Fruit fly (Drosophila melanogaster) Kc167 (cell line): ENCODE data around the gene Prx2.

ENCODE experiments used
- Myc ChIP-seq: fragments of >200 bp; optimal IDR thresholded peaks from 2 replicates; lab custom pipeline; 2017; ENCODE audit warnings: missing external identifiers
- psq ChIP-seq: fragments of >200 bp; optimal IDR thresholded peaks from 2 replicates; lab custom pipeline; 2017; ENCODE audit warnings: missing external identifiers

DNA sequence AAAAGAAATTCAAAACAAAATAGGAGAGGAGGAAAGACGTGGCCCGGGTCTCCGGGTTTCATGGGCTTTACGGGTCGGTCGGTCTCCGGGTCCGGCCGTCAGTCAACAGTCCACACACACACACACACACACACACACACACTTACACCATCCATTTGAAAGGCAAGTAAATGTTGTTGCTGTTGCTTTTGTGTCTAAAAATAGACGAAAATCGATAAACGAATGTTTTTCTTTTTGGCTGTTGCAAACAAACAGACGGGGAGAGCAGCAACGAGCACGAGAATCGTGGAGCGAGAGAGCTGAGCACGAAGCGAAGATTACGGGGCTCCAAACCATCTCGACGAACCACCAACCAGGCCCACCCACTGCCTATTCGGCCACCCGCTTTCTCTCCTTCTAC, 49.4 kb upstream of the Prx2 start:
- TF ChIP-seq Myc (lab: Kevin White, UChicago) = no peak
- TF ChIP-seq psq (lab: Kevin White, UChicago) = no peak
